Fruit fly (Drosophila melanogaster) whole organism, embryonic: Measurements from ENCODE around the gene Ets97D.

ENCODE experiments used
- Antp ChIP-seq: fragments of 200-800 bp; sonication (Bioruptor generic); optimal IDR thresholded peaks from 3 replicates; lab custom pipeline; 2016; ENCODE audit warnings: missing biosample characterization, missing genetic modification characterization
- CG13123 ChIP-seq: fragments of 200-800 bp; sonication (Bioruptor generic); optimal IDR thresholded peaks from 2 replicates; lab custom pipeline; 2016; ENCODE audit warnings: missing biosample characterization, missing genetic modification characterization
- Hsf ChIP-seq: fragments of 200-800 bp; sonication (Bioruptor generic); optimal IDR thresholded peaks from 3 replicates; lab custom pipeline; 2016; ENCODE audit warnings: missing biosample characterization, missing genetic modification characterization
- slp2 ChIP-seq: fragments of 200-800 bp; sonication (Bioruptor generic); optimal IDR thresholded peaks from 2 replicates; lab custom pipeline; 2016; ENCODE audit warnings: missing biosample characterization, missing genetic modification characterization

dm6 chr3R:26869431-26869830 lies 43.3 kb downstream of the Ets97D start:
- TF ChIP-seq Hsf (GFP tag; lab: Kevin White, UChicago) (no peak), CG13123 (GFP tag; lab: Kevin White, UChicago) (no peak), Antp (GFP tag; lab: Kevin White, UChicago) (no peak), slp2 (GFP tag; lab: Kevin White, UChicago) (no peak)
